Fruit fly (Drosophila melanogaster) whole organism, adult: ENCODE results near the gene CG31493.

Experiments
- CG12768 ChIP-seq: fragments of 200-800 bp; sonication (Bioruptor generic); optimal IDR thresholded peaks from 2 replicates; lab custom pipeline; 2017; ENCODE audit warnings: missing biosample characterization, missing genetic modification characterization, mild to moderate bottlenecking, moderate library complexity, missing genetic modification reagents
- CG1620 ChIP-seq: fragments of 200-800 bp; sonication (Bioruptor generic); optimal IDR thresholded peaks from 2 replicates; lab custom pipeline; 2016; ENCODE audit warnings: missing biosample characterization, missing genetic modification characterization
- Clk ChIP-seq: fragments of 200-800 bp; sonication (Bioruptor generic); optimal IDR thresholded peaks from 2 replicates; lab custom pipeline; 2017; ENCODE audit warnings: missing biosample characterization, missing genetic modification characterization
- cnc ChIP-seq, 2 experiments: fragments of >200 bp; optimal IDR thresholded peaks; 2 replicates each; lab custom pipeline; 2017
- kay ChIP-seq: fragments of 200-800 bp; sonication (Bioruptor generic); peaks from one replicate; lab custom pipeline; 2016; ENCODE audit warnings: missing biosample characterization, missing genetic modification characterization, borderline replicate concordance
- tj ChIP-seq: fragments of 200-800 bp; sonication (Bioruptor generic); optimal IDR thresholded peaks from 3 replicates; lab custom pipeline; 2017; ENCODE audit warnings: missing biosample characterization, mild to moderate bottlenecking, missing genetic modification characterization, moderate library complexity
- toe ChIP-seq: fragments of 200-800 bp; sonication (Bioruptor generic); optimal IDR thresholded peaks from 2 replicates; lab custom pipeline; 2016; ENCODE audit warnings: missing biosample characterization, missing genetic modification characterization

- TF ChIP-seq toe (GFP tag; lab: Kevin White, UChicago) (no peak), CG12768 (GFP tag; lab: Kevin White, UChicago) (no peak), cnc (optimal IDR thresholded peaks at IDR 0.05; lab: Kevin White, UChicago) (no peak), Clk (no peak), CG1620 (no peak), tj (GFP tag; lab: Kevin White, UChicago) (no peak), kay (no peak)
These were observed 21.5 kb upstream of the CG31493 start for dm6 chr3R:7109760-7110303.
